Fruit fly (Drosophila melanogaster) whole organism: ENCODE data around the gene CG32762.

Experiments used
- CG8478 ChIP-seq: fragments of >200 bp; optimal IDR thresholded peaks from 2 replicates; lab custom pipeline; 2018; ENCODE audit warnings: inconsistent platforms
- Dll ChIP-seq: fragments of >200 bp; optimal IDR thresholded peaks from 2 replicates; lab custom pipeline; 2017
- EcR ChIP-seq, 2 experiments: fragments of >200 bp; optimal IDR thresholded peaks; 2 replicates each; lab custom pipeline; 2017; ENCODE audit warnings: missing biosample characterization in 2 of 2, missing genetic modification characterization in 2 of 2, missing genetic modification reagents in 2 of 2
- pan ChIP-seq: fragments of >200 bp; optimal IDR thresholded peaks from 2 replicates; lab custom pipeline; 2017
- psq ChIP-seq: fragments of >200 bp; optimal IDR thresholded peaks from 2 replicates; lab custom pipeline; 2017
- usp ChIP-seq: fragments of >200 bp; optimal IDR thresholded peaks from 2 replicates; lab custom pipeline; 2017; ENCODE audit warnings: missing biosample characterization, missing genetic modification characterization, mixed read lengths

The CG32762 gene

dm6 chrX:5485903-5486302 lies 15.1 kb downstream of the CG32762 start:
- TF ChIP-seq usp (GFP tag; lab: Kevin White, UChicago) (no peak), psq (lab: Kevin White, UChicago) (no peak), EcR (GFP tag; optimal IDR thresholded peaks at IDR 0.05; lab: Kevin White, UChicago) (no peak), pan (lab: Kevin White, UChicago) (no peak), CG8478 (lab: Kevin White, UChicago) (no peak), Dll (lab: Kevin White, UChicago) (no peak)
